Fruit fly (Drosophila melanogaster) whole organism, embryonic: ENCODE measurements around the gene CG11668.
A peak's percentile ranks its signal among the peaks of the same experiment; 100 is the strongest.

Experiments used
- Blimp-1 ChIP-seq: fragments of 200-800 bp; sonication (Bioruptor generic); optimal IDR thresholded peaks from 3 replicates; lab custom pipeline; 2018; ENCODE audit warnings: missing biosample characterization, missing genetic modification characterization, mild to moderate bottlenecking, moderate library complexity, missing genetic modification reagents
- CG10431 ChIP-seq: fragments of 200-800 bp; sonication (Bioruptor generic); optimal IDR thresholded peaks from 3 replicates; lab custom pipeline; 2018; ENCODE audit warnings: missing biosample characterization, mild to moderate bottlenecking, missing genetic modification characterization
- CG10979 ChIP-seq: fragments of 200-800 bp; sonication (Bioruptor generic); optimal IDR thresholded peaks from 2 replicates; lab custom pipeline; 2018; ENCODE audit warnings: missing biosample characterization, mild to moderate bottlenecking, missing genetic modification characterization, moderate library complexity
- CG12155 ChIP-seq: fragments of 200-800 bp; sonication (Bioruptor generic); optimal IDR thresholded peaks from 3 replicates; lab custom pipeline; 2016; ENCODE audit warnings: missing biosample characterization, missing genetic modification characterization
- CG12942 ChIP-seq: fragments of 200-800 bp; sonication (Bioruptor generic); optimal IDR thresholded peaks from 3 replicates; lab custom pipeline; 2016; ENCODE audit warnings: missing biosample characterization, missing genetic modification characterization
- CG13424 ChIP-seq: fragments of 200-800 bp; sonication (Bioruptor generic); optimal IDR thresholded peaks from 2 replicates; lab custom pipeline; 2019; ENCODE audit warnings: missing biosample characterization, mild to moderate bottlenecking, missing genetic modification characterization, moderate library complexity
- CG14050 ChIP-seq: fragments of 200-800 bp; sonication (Bioruptor generic); IDR thresholded peaks from 3 replicates; pipeline ENCODE4 v1.3.6; 2022; ENCODE audit warnings: missing biosample characterization, missing genetic modification characterization
- CG15479 ChIP-seq: fragments of 200-800 bp; sonication (Bioruptor generic); optimal IDR thresholded peaks from 3 replicates; lab custom pipeline; 2019; ENCODE audit warnings: missing biosample characterization, mild to moderate bottlenecking, missing genetic modification characterization, moderate library complexity
- CG18619 ChIP-seq: fragments of 200-800 bp; sonication (Bioruptor generic); optimal IDR thresholded peaks from 3 replicates; lab custom pipeline; 2017; ENCODE audit warnings: missing biosample characterization, mild to moderate bottlenecking, missing genetic modification characterization
- CG30403 ChIP-seq: fragments of 200-800 bp; sonication (Bioruptor generic); optimal IDR thresholded peaks from 3 replicates; lab custom pipeline; 2016; ENCODE audit warnings: missing biosample characterization, missing genetic modification characterization
- CG42726 ChIP-seq: fragments of 200-800 bp; sonication (Bioruptor generic); IDR thresholded peaks from 2 replicates; pipeline ENCODE4 v1.3.6; 2022; ENCODE audit warnings: missing biosample characterization, missing genetic modification characterization; ENCODE audit not compliant: partially characterized antibody
- CG6254 ChIP-seq: fragments of 200-800 bp; sonication (Bioruptor generic); optimal IDR thresholded peaks from 3 replicates; lab custom pipeline; 2017; ENCODE audit warnings: mild to moderate bottlenecking, missing biosample characterization, missing genetic modification reagents, missing genetic modification characterization
- CG6854 ChIP-seq: fragments of 200-800 bp; sonication (Bioruptor generic); optimal IDR thresholded peaks from 3 replicates; lab custom pipeline; 2017; ENCODE audit warnings: missing biosample characterization, mild to moderate bottlenecking, missing genetic modification characterization
- CG7786 ChIP-seq: fragments of 200-800 bp; sonication (Bioruptor generic); optimal IDR thresholded peaks from 2 replicates; lab custom pipeline; 2016; ENCODE audit warnings: missing biosample characterization, missing genetic modification characterization
- CG8359 ChIP-seq: fragments of 200-800 bp; sonication (Bioruptor generic); optimal IDR thresholded peaks from 2 replicates; lab custom pipeline; 2017; ENCODE audit warnings: missing biosample characterization, mild to moderate bottlenecking, missing genetic modification characterization, borderline replicate concordance
- CG8388 ChIP-seq: fragments of 200-800 bp; sonication (Bioruptor generic); optimal IDR thresholded peaks from 2 replicates; lab custom pipeline; 2019; ENCODE audit warnings: missing biosample characterization, mild to moderate bottlenecking, missing genetic modification characterization, moderate library complexity
- CG8924 ChIP-seq: fragments of 200-800 bp; optimal IDR thresholded peaks from 3 replicates; lab custom pipeline; 2019; ENCODE audit warnings: missing biosample characterization, mild to moderate bottlenecking, missing genetic modification characterization, moderate library complexity
- CG9437 ChIP-seq: fragments of 200-800 bp; sonication (Bioruptor generic); optimal IDR thresholded peaks from 2 replicates; lab custom pipeline; 2018; ENCODE audit warnings: missing biosample characterization, mild to moderate bottlenecking, missing genetic modification characterization
- Camta ChIP-seq: fragments of 200-800 bp; sonication (Bioruptor generic); optimal IDR thresholded peaks from 2 replicates; lab custom pipeline; 2016; ENCODE audit warnings: missing biosample characterization, missing genetic modification characterization
- E2f2 ChIP-seq: fragments of 200-800 bp; sonication (Bioruptor generic); IDR thresholded peaks from 2 replicates; pipeline ENCODE4 v1.3.6; 2022; ENCODE audit warnings: missing biosample characterization, missing genetic modification characterization
- Ets65A ChIP-seq: fragments of 200-800 bp; sonication (Bioruptor generic); peaks from one replicate; lab custom pipeline; 2016; ENCODE audit warnings: missing biosample characterization, missing genetic modification characterization
- Gsc ChIP-seq: fragments of 200-800 bp; sonication (Bioruptor generic); IDR thresholded peaks from 2 replicates; pipeline ENCODE4 v1.3.6; 2022; ENCODE audit warnings: missing biosample characterization, missing genetic modification characterization
- Hr39 ChIP-seq: fragments of >200 bp; optimal IDR thresholded peaks from 2 replicates; lab custom pipeline; 2017
- Med ChIP-seq: fragments of 200-800 bp; sonication (Bioruptor generic); peaks from one replicate; lab custom pipeline; 2016; ENCODE audit warnings: missing biosample characterization, missing genetic modification characterization, mild to moderate bottlenecking, inconsistent platforms, moderate library complexity
- Scr ChIP-seq: fragments of 200-800 bp; sonication (Bioruptor generic); IDR thresholded peaks from 2 replicates; pipeline ENCODE4 v1.3.6; 2022; ENCODE audit warnings: missing biosample characterization, missing genetic modification characterization; ENCODE audit not compliant: partially characterized antibody
- Stat92E ChIP-seq, 3 experiments: fragments of >200 bp in 2 of 3; fragments of 200-800 bp in 1 of 3; sonication (Bioruptor generic) in 1 of 3; optimal IDR thresholded peaks; 2 replicates each; lab custom pipeline; 2017 to 2019; ENCODE audit warnings: missing biosample characterization in 3 of 3, missing genetic modification characterization in 3 of 3, mild to moderate bottlenecking in 1 of 3, moderate library complexity in 1 of 3
- Trl ChIP-seq, 3 experiments: fragments of >200 bp in 2 of 3; fragments of 200-800 bp in 1 of 3; sonication (Bioruptor generic) in 1 of 3; optimal IDR thresholded peaks; 2 replicates in 1 of 3; 3 replicates in 2 of 3; lab custom pipeline; 2016 to 2017; ENCODE audit warnings: missing biosample characterization in 1 of 3, missing genetic modification characterization in 1 of 3
- chinmo ChIP-seq: fragments of 200-800 bp; sonication (Bioruptor generic); IDR thresholded peaks from 4 replicates; pipeline ENCODE4 v1.3.6; 2022; ENCODE audit warnings: missing biosample characterization, missing genetic modification characterization; ENCODE audit not compliant: partially characterized antibody
- dpn ChIP-seq, 2 experiments: fragments of 200-800 bp; sonication (Bioruptor generic); optimal IDR thresholded peaks; 3 replicates each; lab custom pipeline; 2016; ENCODE audit warnings: missing biosample characterization in 2 of 2, missing genetic modification characterization in 2 of 2
- exex ChIP-seq: fragments of 200-800 bp; sonication (Bioruptor generic); optimal IDR thresholded peaks from 4 replicates; lab custom pipeline; 2018; ENCODE audit warnings: missing biosample characterization, mild to moderate bottlenecking, missing genetic modification characterization, moderate library complexity
- gcm ChIP-seq: fragments of 200-800 bp; sonication (Bioruptor generic); optimal IDR thresholded peaks from 2 replicates; lab custom pipeline; 2019; ENCODE audit warnings: missing biosample characterization, mild to moderate bottlenecking, missing genetic modification characterization, moderate library complexity
- gcm2 ChIP-seq: fragments of 200-800 bp; sonication (Bioruptor generic); optimal IDR thresholded peaks from 2 replicates; lab custom pipeline; 2016; ENCODE audit warnings: missing biosample characterization, missing genetic modification characterization
- grau ChIP-seq: fragments of 200-800 bp; optimal IDR thresholded peaks from 3 replicates; lab custom pipeline; 2019; ENCODE audit warnings: missing biosample characterization, mild to moderate bottlenecking, missing genetic modification characterization, moderate library complexity
- hb ChIP-seq: fragments of 200-800 bp; sonication (Bioruptor generic); IDR thresholded peaks from 3 replicates; pipeline ENCODE4 v1.3.6; 2022; ENCODE audit warnings: missing biosample characterization, missing genetic modification characterization; ENCODE audit not compliant: partially characterized antibody
- ind ChIP-seq: fragments of 200-800 bp; sonication (Bioruptor generic); optimal IDR thresholded peaks from 3 replicates; lab custom pipeline; 2016; ENCODE audit warnings: missing biosample characterization, missing genetic modification characterization
- inv ChIP-seq: fragments of 200-800 bp; sonication (Bioruptor generic); IDR thresholded peaks from 2 replicates; pipeline ENCODE4 v1.3.6; 2022; ENCODE audit warnings: missing biosample characterization, missing genetic modification characterization; ENCODE audit not compliant: partially characterized antibody
- luna ChIP-seq: fragments of 200-800 bp; sonication (Bioruptor generic); optimal IDR thresholded peaks from 2 replicates; lab custom pipeline; 2016; ENCODE audit warnings: missing biosample characterization, missing genetic modification characterization
- oc ChIP-seq: fragments of 200-800 bp; sonication (Bioruptor generic); optimal IDR thresholded peaks from 2 replicates; lab custom pipeline; 2018; ENCODE audit warnings: missing biosample characterization, mild to moderate bottlenecking, missing genetic modification characterization, moderate library complexity
- pan ChIP-seq, 4 experiments: fragments of >200 bp in 3 of 4; fragments of 200-800 bp in 1 of 4; sonication (Bioruptor generic) in 1 of 4; optimal IDR thresholded peaks in 3 of 4; IDR thresholded peaks in 1 of 4; 2 replicates each; pipeline versions ENCODE4 v1.3.6 to Lab custom; 2017 to 2022; ENCODE audit warnings: missing biosample characterization in 2 of 4, missing genetic modification characterization in 2 of 4, mixed read lengths in 1 of 4
- pros ChIP-seq: fragments of 200-800 bp; sonication (Bioruptor generic); optimal IDR thresholded peaks from 3 replicates; lab custom pipeline; 2019; ENCODE audit warnings: missing biosample characterization, mild to moderate bottlenecking, missing genetic modification characterization, moderate library complexity
- repo ChIP-seq: fragments of 200-800 bp; sonication (Bioruptor generic); optimal IDR thresholded peaks from 2 replicates; lab custom pipeline; 2016; ENCODE audit warnings: missing biosample characterization, missing genetic modification characterization
- schlank ChIP-seq: fragments of 200-800 bp; sonication (Bioruptor generic); optimal IDR thresholded peaks from 2 replicates; lab custom pipeline; 2018; ENCODE audit warnings: missing biosample characterization, mild to moderate bottlenecking, missing genetic modification characterization
- sim ChIP-seq: fragments of 200-800 bp; sonication (Bioruptor generic); IDR thresholded peaks from 2 replicates; pipeline ENCODE4 v1.3.6; 2022; ENCODE audit warnings: missing biosample characterization, missing genetic modification characterization
- stc ChIP-seq: fragments of 200-800 bp; sonication (Bioruptor generic); IDR thresholded peaks from 2 replicates; pipeline ENCODE4 v1.3.6; 2022; ENCODE audit warnings: missing biosample characterization, missing genetic modification characterization
- tna ChIP-seq: fragments of 200-800 bp; sonication (Bioruptor generic); IDR thresholded peaks from 2 replicates; pipeline ENCODE4 v1.3.6; 2022; ENCODE audit warnings: missing biosample characterization, missing genetic modification characterization; ENCODE audit not compliant: partially characterized antibody

CG11668 gene

DNA sequence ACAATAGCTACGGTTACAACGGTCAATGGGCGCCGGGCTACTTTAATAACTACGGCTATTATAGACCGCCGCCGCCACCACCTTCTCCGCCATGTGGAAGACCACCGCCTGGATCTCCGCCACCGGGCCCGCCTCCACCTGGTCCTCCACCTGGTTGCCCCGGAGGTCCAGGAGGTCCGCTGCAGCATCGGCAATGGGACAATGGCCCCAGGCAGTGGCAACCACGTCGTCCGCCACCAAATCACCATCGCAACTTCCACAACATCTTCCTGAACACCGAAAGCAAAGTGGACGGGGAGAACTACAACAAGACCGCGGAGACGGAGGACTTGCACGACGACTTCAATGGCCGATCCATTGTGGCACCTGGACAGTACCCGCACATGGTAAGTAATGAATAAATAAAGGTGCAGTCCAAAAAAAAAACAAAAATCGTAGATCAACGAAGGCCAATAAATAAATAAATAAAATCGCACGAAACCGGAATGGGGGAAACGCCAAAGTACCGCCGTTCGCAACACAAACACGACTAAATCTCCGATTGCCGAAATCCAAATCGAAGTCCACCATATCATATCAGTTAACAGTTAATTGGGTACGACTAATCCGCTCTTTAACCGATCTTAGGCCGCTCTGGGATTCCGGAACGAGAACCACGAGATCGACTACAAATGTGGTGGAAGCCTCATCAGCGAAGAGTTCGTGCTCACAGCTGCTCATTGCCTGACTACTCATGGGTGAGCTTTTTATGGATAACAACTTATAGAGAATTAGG lies 4.3 kb downstream of the CG11668 start, which contains the start of gene snk:
Gene snk (minus strand): TSS at position 513 of the 775 bp plus-strand sequence.
- no peak for TF ChIP-seq CG6854 (GFP tag; lab: Kevin White, UChicago)
- 0 out of 2 replicates have a peak, but pooled peaks have one; percentile 5 for TF ChIP-seq sim (GFP tag; lab: Robert Waterston, UW)
- 0 out of 3 replicates have a peak, but pooled peaks have one; percentile 8 for TF ChIP-seq hb
- TF ChIP-seq chinmo (GFP tag; lab: Robert Waterston, UW): 0 out of 4 replicates have a peak, but pooled peaks have one; percentile 61
- TF ChIP-seq Trl (optimal IDR thresholded peaks at IDR 0.05; lab: Kevin White, UChicago): peak in 1 of 2 experiments; percentile 38
- no peak for TF ChIP-seq Trl (GFP tag; optimal IDR thresholded peaks at IDR 0.05; lab: Kevin White, UChicago)
- TF ChIP-seq exex (tag; lab: Kevin White, UChicago): peak; percentile 34
- no peak for TF ChIP-seq Camta
- peak; percentile 66 for TF ChIP-seq Med (GFP tag; lab: Kevin White, UChicago)
- no peak for TF ChIP-seq schlank
- TF ChIP-seq Hr39 (lab: Kevin White, UChicago): peak; percentile 36
- peak; percentile 54 for TF ChIP-seq Ets65A (GFP tag; lab: Kevin White, UChicago)
- TF ChIP-seq CG9437 (GFP tag; lab: Kevin White, UChicago): no peak
- TF ChIP-seq inv (GFP tag; lab: Robert Waterston, UW): no peak
- TF ChIP-seq pros (GFP tag; lab: Kevin White, UChicago): no peak
- TF ChIP-seq CG6254 (GFP tag; lab: Kevin White, UChicago): no peak
- TF ChIP-seq CG8924 (tag; lab: Kevin White, UChicago): no peak

DNA sequence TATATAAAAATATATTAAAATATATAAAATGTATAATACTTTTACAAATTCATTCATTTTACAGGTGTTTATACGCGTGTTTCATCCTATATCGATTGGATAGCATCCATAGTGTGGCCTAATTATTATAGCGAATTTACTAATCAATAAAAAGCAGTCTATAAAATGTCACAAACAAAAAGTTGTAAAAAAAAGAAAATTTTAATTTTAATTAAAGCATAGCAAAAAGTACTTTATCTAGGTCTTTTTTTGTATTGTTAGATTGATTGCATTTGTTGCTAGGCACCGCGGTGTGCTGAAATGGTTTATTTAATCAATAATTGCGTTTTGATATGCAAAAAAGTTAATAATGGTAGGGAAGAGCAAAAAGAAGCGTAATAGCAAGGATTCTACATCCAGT lies 5.7 kb downstream of the CG11668 start, which contains the start of gene CG45122:
Gene CG45122 (plus strand): TSS at position 301 of the 400 bp plus-strand sequence.
- TF ChIP-seq luna (no peak), Stat92E (GFP tag; optimal IDR thresholded peaks at IDR 0.05; lab: Kevin White, UChicago) (no peak), CG7786 (GFP tag; lab: Kevin White, UChicago) (no peak), gcm2 (GFP tag; lab: Kevin White, UChicago) (no peak), CG13424 (tag; lab: Kevin White, UChicago) (no peak), CG10431 (no peak), CG12155 (GFP tag; lab: Kevin White, UChicago) (no peak), pan (optimal IDR thresholded peaks at IDR 0.05; lab: Kevin White, UChicago) (no peak), pan (GFP tag; optimal IDR thresholded peaks at IDR 0.05 in 1 of 2, IDR thresholded peaks at IDR 0.05 in 1 of 2) (no peak), CG15479 (GFP tag; lab: Kevin White, UChicago) (no peak), ind (no peak), dpn (GFP tag; optimal IDR thresholded peaks at IDR 0.05; lab: Kevin White, UChicago) (no peak), Blimp-1 (GFP tag; lab: Kevin White, UChicago) (no peak), tna (GFP tag; lab: Robert Waterston, UW) (no peak), CG42726 (GFP tag; lab: Robert Waterston, UW) (no peak), stc (GFP tag; lab: Robert Waterston, UW) (no peak), CG30403 (GFP tag; lab: Kevin White, UChicago) (no peak), E2f2 (GFP tag; lab: Robert Waterston, UW) (no peak)

DNA sequence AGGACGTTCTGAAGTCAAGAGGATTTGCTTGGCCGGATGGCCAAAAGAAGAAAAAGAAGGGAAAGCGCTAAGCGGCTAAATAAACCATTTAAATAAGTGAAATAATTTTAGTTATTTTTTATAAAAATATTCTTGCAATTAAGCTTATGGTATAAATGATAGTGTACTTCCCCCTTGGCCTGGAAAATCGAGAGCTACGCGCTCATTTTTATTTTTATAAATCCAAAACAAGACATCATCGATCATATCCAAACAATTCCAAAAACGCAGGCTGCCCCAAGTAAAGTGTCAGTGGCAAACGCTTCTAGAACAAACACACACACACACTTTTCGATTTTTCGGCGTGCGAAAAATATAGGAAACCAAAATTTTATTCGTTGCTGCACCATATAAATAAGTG lies 6.3 kb downstream of the CG11668 start, which contains the start of gene Hsc70-2:
Gene Hsc70-2 (plus strand): TSS at position 301 of the 400 bp plus-strand sequence.
- TF ChIP-seq Gsc: no peak
- no peak for TF ChIP-seq CG10979 (tag; lab: Kevin White, UChicago)
- TF ChIP-seq CG8359 (GFP tag; lab: Kevin White, UChicago): no peak
- no peak for TF ChIP-seq oc (tag; lab: Kevin White, UChicago)
- TF ChIP-seq CG18619 (GFP tag; lab: Kevin White, UChicago): no peak
- TF ChIP-seq CG8388: no peak
- no peak for TF ChIP-seq CG12942
- no peak for TF ChIP-seq Scr
- no peak for TF ChIP-seq CG14050
- no peak for TF ChIP-seq gcm
- TF ChIP-seq repo: no peak
- no peak for TF ChIP-seq grau
